Worm (Caenorhabditis elegans): Measurements from ENCODE around the gene srx-88.

The srx-88 gene

ce11 chrV:11546795-11547194 lies 36.5 kb upstream of the srx-88 start, which contains the start of gene F38B7.11:
Gene F38B7.11, plus strand, starts transcription at chrV:11547095.
- TF ChIP-seq lsy-27 (tag; optimal IDR thresholded peaks at IDR 0.05; ENCODE audit: borderline replicate concordance, insufficient read depth) (no peak), Y53G8AR.9 (GFP tag; conservative IDR thresholded peaks at IDR 0.05) (no peak), ztf-25 (GFP tag; IDR thresholded peaks at IDR 0.05) (no peak), F57C9.4 (tag; optimal IDR thresholded peaks at IDR 0.05) (no peak), tbp1 (GFP tag; optimal IDR thresholded peaks at IDR 0.05) (no peak), ceh-79 (tag; optimal IDR thresholded peaks at IDR 0.05) (no peak), nhr-179 (tag; optimal IDR thresholded peaks at IDR 0.05) (no peak), Y67H2A.10 (GFP tag; conservative IDR thresholded peaks at IDR 0.05) (no peak)

- TF ChIP-seq rcor-1 (GFP tag; IDR thresholded peaks at IDR 0.05) (no peak), ama-1 (optimal IDR thresholded peaks at IDR 0.05) (no peak), ama-1 (GFP tag; optimal IDR thresholded peaks at IDR 0.05) (no peak), gei-17 (GFP tag; optimal IDR thresholded peaks at IDR 0.05) (no peak), K11D2.4 (GFP tag; IDR thresholded peaks at IDR 0.05) (no peak), ceh-40 (GFP tag; IDR thresholded peaks at IDR 0.05) (no peak), egrh-3 (GFP tag; IDR thresholded peaks at IDR 0.05) (no peak), ceh-91 (GFP tag; IDR thresholded peaks at IDR 0.05) (no peak), snpc-1.3 (tag; optimal IDR thresholded peaks at IDR 0.05; ENCODE audit: insufficient read depth) (no peak), ceh-27 (GFP tag; optimal IDR thresholded peaks at IDR 0.05) (peak; percentile 15), Y95B8A.8 (GFP tag; IDR thresholded peaks at IDR 0.05) (no peak), Y79H2A.3 (GFP tag; conservative IDR thresholded peaks at IDR 0.05) (no peak), hsf-1 (GFP tag; IDR thresholded peaks at IDR 0.05) (no peak), ceh-58 (GFP tag; IDR thresholded peaks at IDR 0.05) (no peak), hmg-1.2 (GFP tag; IDR thresholded peaks at IDR 0.05) (peak; percentile 90), ets-4 (GFP tag; optimal IDR thresholded peaks at IDR 0.05) (no peak), snpc-3.4 (tag; optimal IDR thresholded peaks at IDR 0.05) (no peak), hlh-12 (tag; optimal IDR thresholded peaks at IDR 0.05) (no peak), efl-1 (GFP tag; optimal IDR thresholded peaks at IDR 0.05) (no peak), F55B11.4 (tag; optimal IDR thresholded peaks at IDR 0.05; ENCODE audit: borderline replicate concordance, insufficient read depth) (no peak), nfya-1 (tag; optimal IDR thresholded peaks at IDR 0.05; ENCODE audit: borderline replicate concordance, insufficient read depth) (no peak), aptf-2 (GFP tag; conservative IDR thresholded peaks at IDR 0.05) (no peak), ztf-6 (GFP tag; IDR thresholded peaks at IDR 0.05) (no peak), rec-8 (tag; optimal IDR thresholded peaks at IDR 0.05) (no peak), Y53G8AR.9 (GFP tag; conservative IDR thresholded peaks at IDR 0.05) (no peak), nhr-90 (tag; optimal IDR thresholded peaks at IDR 0.05) (no peak), ZK185.1 (tag; optimal IDR thresholded peaks at IDR 0.05; ENCODE audit: poor library complexity, severe bottlenecking) (no peak), bed-1 (GFP tag; IDR thresholded peaks at IDR 0.05) (no peak), C17E4.6 (GFP tag; IDR thresholded peaks at IDR 0.05) (no peak), lin-54 (GFP tag; optimal IDR thresholded peaks at IDR 0.05) (peak; percentile 15), dpl-1 (GFP tag; optimal IDR thresholded peaks at IDR 0.05) (no peak), sdz-38 (tag; optimal IDR thresholded peaks at IDR 0.05) (no peak), lin-26 (GFP tag; IDR thresholded peaks at IDR 0.05) (no peak), B0035.1 (tag; optimal IDR thresholded peaks at IDR 0.05) (no peak), madf-3 (GFP tag; IDR thresholded peaks at IDR 0.05) (no peak), F39B2.1 (GFP tag; IDR thresholded peaks at IDR 0.05) (no peak), T07F8.4 (tag; optimal IDR thresholded peaks at IDR 0.05) (no peak), F57A8.1 (GFP tag; optimal IDR thresholded peaks at IDR 0.05) (no peak), mxl-1 (tag; optimal IDR thresholded peaks at IDR 0.05) (no peak), F23B12.7 (tag; optimal IDR thresholded peaks at IDR 0.05; ENCODE audit: insufficient read depth) (no peak)
Observed at ce11 chrV:11548914-11549406, 34.4 kb upstream of the srx-88 start, which contains the start of the genes F38B7.17 and F38B7.3. Gene F38B7.17, minus strand, starts transcription at chrV:11548964. Gene F38B7.3, plus strand, starts transcription at chrV:11549107.

All from whole organism, young adult.